Worm (Caenorhabditis elegans) whole organism, L4/young adult: ENCODE results near the gene F13D12.10.

ENCODE experiments used
- W03F9.2 ChIP-seq: fragments of 150-350 bp; optimal IDR thresholded peaks from 2 replicates; lab custom pipeline; 2014; ENCODE audit warnings: missing biosample characterization, missing genetic modification characterization
- dao-5 ChIP-seq: sonication (generic microtip); optimal IDR thresholded peaks from 2 replicates; lab custom pipeline; 2016; ENCODE audit warnings: missing genotype, missing genetic modification characterization, moderate library complexity, missing compliant biosample characterization
- him-1 ChIP-seq: sonication (generic microtip); optimal IDR thresholded peaks from 2 replicates; lab custom pipeline; 2016; ENCODE audit warnings: missing genotype, missing genetic modification reagents, missing genetic modification characterization, missing compliant biosample characterization

- TF ChIP-seq dao-5 (no peak), him-1 (tag; lab: Kevin White, UChicago) (no peak), W03F9.2 (tag; lab: Kevin White, UChicago) (no peak)
Measured at ce11 chrII:11725615-11726014, 12.0 kb downstream of the F13D12.10 start.
